Worm (Caenorhabditis elegans): ENCODE data around the gene acr-7.

DNA sequence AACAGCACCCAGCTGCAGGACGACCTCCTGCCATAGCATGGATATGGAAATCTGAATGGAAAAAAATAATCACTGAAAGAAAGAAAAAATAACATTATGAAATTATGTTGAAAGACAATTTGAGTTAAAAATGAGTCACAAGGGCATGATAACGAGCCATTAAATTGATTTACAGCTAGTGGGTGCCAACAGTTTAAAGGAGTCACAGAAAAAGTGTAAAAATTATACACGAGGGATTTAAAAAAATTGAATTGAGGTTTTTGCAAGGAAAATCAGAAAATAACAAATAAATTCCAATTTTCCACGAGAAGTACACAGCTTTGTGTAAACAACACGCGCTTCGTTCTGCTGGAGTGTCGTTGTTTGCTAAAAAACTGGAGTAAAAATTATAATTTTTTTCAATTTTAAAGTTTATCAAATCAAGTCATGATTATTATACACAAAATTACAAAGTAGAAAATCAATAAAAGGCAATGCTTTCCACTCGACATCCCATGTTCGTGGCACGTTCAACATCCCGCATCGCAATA is 24.3 kb upstream of the acr-7 start, which contains the start of gene T01H3.3:
- no peak for TF ChIP-seq repo-1 (tag; optimal IDR thresholded peaks at IDR 0.05)
- no peak for TF ChIP-seq ztf-3 (GFP tag; optimal IDR thresholded peaks at IDR 0.05)
- TF ChIP-seq unc-62 (GFP tag; optimal IDR thresholded peaks at IDR 0.05), result no peak
- no peak for TF ChIP-seq ztf-28 (GFP tag; IDR thresholded peaks at IDR 0.05)
- no peak for TF ChIP-seq F37B4.10 (GFP tag; IDR thresholded peaks at IDR 0.05)
- TF ChIP-seq F57A8.1 (GFP tag; optimal IDR thresholded peaks at IDR 0.05), result no peak
- no peak for TF ChIP-seq snpc-4 (GFP tag; optimal IDR thresholded peaks at IDR 0.05)
- no peak for TF ChIP-seq snpc-4 (tag; optimal IDR thresholded peaks at IDR 0.05)
- no peak for TF ChIP-seq F49E8.2 (tag; optimal IDR thresholded peaks at IDR 0.05; ENCODE audit: insufficient read depth)
- TF ChIP-seq C17E4.6 (GFP tag; IDR thresholded peaks at IDR 0.05), result no peak
- no peak for TF ChIP-seq fkh-3 (tag; optimal IDR thresholded peaks at IDR 0.05)
- no peak for TF ChIP-seq C06A6.2 (GFP tag; conservative IDR thresholded peaks at IDR 0.05)
- no peak for TF ChIP-seq F52B5.7 (tag; optimal IDR thresholded peaks at IDR 0.05)
- no peak for TF ChIP-seq zim-3 (tag; optimal IDR thresholded peaks at IDR 0.05)
- no peak for TF ChIP-seq mel-28 (tag; optimal IDR thresholded peaks at IDR 0.05; ENCODE audit: borderline replicate concordance)

All from whole organism, young adult.